Worm (Caenorhabditis elegans) whole organism, L4 larva: ENCODE measurements around the gene srz-38.

ENCODE experiments used
- F37D6.2 ChIP-seq: sonication (generic microtip); optimal IDR thresholded peaks from 2 replicates; lab custom pipeline; 2016; ENCODE audit warnings: mild to moderate bottlenecking, missing genetic modification characterization, missing compliant biosample characterization
- Y105C5A.15 ChIP-seq: fragments of 200-800 bp; sonication (Bioruptor generic); IDR thresholded peaks from 2 replicates; pipeline ENCODE4 v1.3.6; 2022; ENCODE audit warnings: missing genetic modification characterization, missing compliant biosample characterization
- dve-1 ChIP-seq: sonication (generic microtip); optimal IDR thresholded peaks from 2 replicates; lab custom pipeline; 2017; ENCODE audit warnings: antibody characterized with exemption, mild to moderate bottlenecking, missing genetic modification characterization, missing compliant biosample characterization; ENCODE audit not compliant: insufficient read depth
- lin-15B ChIP-seq: fragments of 150-350 bp; sonication (generic microtip); optimal IDR thresholded peaks from 3 replicates; lab custom pipeline; 2014; ENCODE audit warnings: missing biosample characterization, missing genetic modification characterization
- nhr-25 ChIP-seq: sonication (generic microtip); optimal IDR thresholded peaks from 2 replicates; lab custom pipeline; 2017; ENCODE audit warnings: missing genetic modification characterization, mild to moderate bottlenecking, missing compliant biosample characterization, antibody characterized with exemption, moderate library complexity, borderline replicate concordance; ENCODE audit not compliant: insufficient read depth
- nhr-77 ChIP-seq: fragments of 150-350 bp; optimal IDR thresholded peaks from 2 replicates; lab custom pipeline; 2014; ENCODE audit warnings: missing biosample characterization, missing genetic modification characterization
- pqm-1 ChIP-seq: sonication (generic microtip); optimal IDR thresholded peaks from 2 replicates; lab custom pipeline; 2017; ENCODE audit warnings: missing biosample characterization, missing genetic modification characterization

DNA sequence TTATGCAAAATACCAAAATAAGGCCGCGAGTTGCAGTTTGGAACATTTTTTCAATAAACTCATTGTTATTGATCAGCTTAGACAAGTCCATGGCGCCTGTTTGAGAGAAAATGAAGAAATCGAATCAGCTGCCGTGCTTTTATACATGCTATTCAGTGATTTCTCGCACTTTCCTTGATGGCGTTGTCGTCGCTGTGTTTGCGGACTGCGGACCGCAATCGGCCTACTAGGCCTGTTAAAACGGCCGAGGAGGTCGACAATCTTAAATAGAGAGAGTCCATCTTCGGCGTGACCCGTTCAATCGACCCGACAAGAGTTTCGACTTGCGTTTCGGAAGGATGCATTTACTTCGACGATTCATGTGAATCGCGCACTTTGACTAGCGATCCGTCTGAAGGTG, 44.4 kb upstream of the srz-38 start, which contains the start of gene srz-75:
- no peak for TF ChIP-seq dve-1
- no peak for TF ChIP-seq F37D6.2 (tag; lab: Kevin White, UChicago)
- TF ChIP-seq pqm-1 (tag; lab: Kevin White, UChicago): no peak
- no peak for TF ChIP-seq Y105C5A.15 (GFP tag; lab: Robert Waterston, UW)
- no peak for TF ChIP-seq nhr-77 (tag; lab: Kevin White, UChicago)
- no peak for TF ChIP-seq nhr-25
- no peak for TF ChIP-seq lin-15B (tag; lab: Kevin White, UChicago)
